Fruit fly (Drosophila melanogaster): Measurements from ENCODE around the gene DCTN1-p150.

DNA sequence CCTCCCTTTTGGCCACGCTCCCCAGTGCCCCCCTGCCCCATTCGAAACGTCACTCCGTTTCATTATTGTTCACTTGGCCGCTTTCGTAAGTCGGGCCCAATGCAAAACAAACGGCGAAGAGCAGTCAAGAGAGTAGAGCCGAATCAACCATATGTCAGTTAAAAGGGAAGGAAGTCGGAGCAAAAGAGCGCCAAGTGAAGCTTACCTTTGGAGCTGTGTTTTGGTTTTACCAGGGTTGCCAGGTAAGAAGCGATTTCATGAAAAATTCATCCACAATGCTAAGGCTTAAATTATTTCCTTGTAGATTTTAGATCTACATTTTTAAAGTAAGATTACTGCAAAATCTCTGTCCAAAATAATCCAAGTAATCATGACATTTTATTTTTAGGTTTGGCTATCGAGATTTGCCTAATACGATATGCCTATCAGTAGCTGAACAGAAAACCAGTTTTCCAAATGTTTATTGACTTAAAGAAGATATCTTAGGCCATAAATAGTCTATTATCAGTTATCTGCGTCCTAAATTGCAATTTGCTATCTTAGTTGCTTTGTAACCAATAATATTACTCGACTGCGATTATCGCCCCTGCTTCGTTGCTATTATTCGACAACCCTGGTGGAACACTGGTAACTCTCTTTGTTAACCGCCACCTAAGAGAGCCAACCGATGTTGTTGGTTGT lies 9.4 kb downstream of the DCTN1-p150 start:
- TF ChIP-seq OdsH (GFP tag; optimal IDR thresholded peaks at IDR 0.05) (peak; percentile 89), tai (GFP tag; optimal IDR thresholded peaks at IDR 0.05) (no peak), Dfd (GFP tag; optimal IDR thresholded peaks at IDR 0.05) (no peak), jim (GFP tag; optimal IDR thresholded peaks at IDR 0.05) (no peak), CG9705 (GFP tag; optimal IDR thresholded peaks at IDR 0.05) (peak; percentile 92), br (GFP tag; optimal IDR thresholded peaks at IDR 0.05) (peak; percentile 93)
